Fruit fly (Drosophila melanogaster) whole organism, embryonic: Measurements from ENCODE around the gene Cand1.

Source experiments
- CG10147 ChIP-seq: fragments of 200-800 bp; sonication (Bioruptor generic); optimal IDR thresholded peaks from 2 replicates; lab custom pipeline; 2019; ENCODE audit warnings: missing biosample characterization, mild to moderate bottlenecking, missing genetic modification characterization, moderate library complexity
- CG10267 ChIP-seq: fragments of 200-800 bp; sonication (Bioruptor generic); optimal IDR thresholded peaks from 2 replicates; lab custom pipeline; 2018; ENCODE audit warnings: missing biosample characterization, mild to moderate bottlenecking, missing genetic modification characterization, moderate library complexity
- CG10431 ChIP-seq: fragments of 200-800 bp; sonication (Bioruptor generic); optimal IDR thresholded peaks from 3 replicates; lab custom pipeline; 2018; ENCODE audit warnings: missing biosample characterization, mild to moderate bottlenecking, missing genetic modification characterization
- CG14014 ChIP-seq: fragments of 200-800 bp; sonication (Bioruptor generic); IDR thresholded peaks from 2 replicates; pipeline ENCODE4 v1.3.6; 2022; ENCODE audit warnings: missing biosample characterization, missing genetic modification characterization
- CG15696 ChIP-seq: fragments of 200-800 bp; sonication (Bioruptor generic); optimal IDR thresholded peaks from 2 replicates; lab custom pipeline; 2019; ENCODE audit warnings: missing biosample characterization, mild to moderate bottlenecking, missing genetic modification characterization, moderate library complexity
- CG30020 ChIP-seq: fragments of 200-800 bp; optimal IDR thresholded peaks from 2 replicates; lab custom pipeline; 2019; ENCODE audit warnings: missing biosample characterization, mild to moderate bottlenecking, missing genetic modification characterization, moderate library complexity
- CG34376 ChIP-seq: fragments of 200-800 bp; sonication (Bioruptor generic); optimal IDR thresholded peaks from 2 replicates; lab custom pipeline; 2018; ENCODE audit warnings: missing biosample characterization, mild to moderate bottlenecking, missing genetic modification characterization
- CG3995 ChIP-seq: fragments of 200-800 bp; sonication (Bioruptor generic); optimal IDR thresholded peaks from 3 replicates; lab custom pipeline; 2016; ENCODE audit warnings: missing biosample characterization, missing genetic modification characterization
- CG5953 ChIP-seq: fragments of 200-800 bp; sonication (Bioruptor generic); IDR thresholded peaks from 2 replicates; pipeline ENCODE4 v1.3.6; 2022; ENCODE audit warnings: missing biosample characterization, missing genetic modification characterization
- CG6683 ChIP-seq: fragments of 200-800 bp; sonication (Bioruptor generic); optimal IDR thresholded peaks from 2 replicates; lab custom pipeline; 2017; ENCODE audit warnings: missing biosample characterization, mild to moderate bottlenecking, missing genetic modification characterization, missing genetic modification reagents
- CG8359 ChIP-seq: fragments of 200-800 bp; sonication (Bioruptor generic); optimal IDR thresholded peaks from 2 replicates; lab custom pipeline; 2017; ENCODE audit warnings: missing biosample characterization, mild to moderate bottlenecking, missing genetic modification characterization, borderline replicate concordance
- CG8388 ChIP-seq: fragments of 200-800 bp; sonication (Bioruptor generic); optimal IDR thresholded peaks from 2 replicates; lab custom pipeline; 2019; ENCODE audit warnings: missing biosample characterization, mild to moderate bottlenecking, missing genetic modification characterization, moderate library complexity
- CG8765 ChIP-seq: fragments of 200-800 bp; sonication (Bioruptor generic); IDR thresholded peaks from 2 replicates; pipeline ENCODE4 v1.3.6; 2022; ENCODE audit warnings: missing biosample characterization, missing genetic modification characterization
- Dp ChIP-seq: fragments of 200-800 bp; sonication (Bioruptor generic); optimal IDR thresholded peaks from 2 replicates; lab custom pipeline; 2018; ENCODE audit warnings: missing biosample characterization, mild to moderate bottlenecking, missing genetic modification characterization, moderate library complexity
- Fer2 ChIP-seq: fragments of 200-800 bp; sonication (Bioruptor generic); optimal IDR thresholded peaks from 2 replicates; lab custom pipeline; 2018; ENCODE audit warnings: missing biosample characterization, mild to moderate bottlenecking, missing genetic modification characterization, moderate library complexity
- GATAe ChIP-seq: fragments of 200-800 bp; sonication (Bioruptor generic); conservative IDR thresholded peaks from 2 replicates; pipeline ENCODE4 v1.3.6; 2022; ENCODE audit warnings: missing biosample characterization, missing genetic modification characterization
- Hmx ChIP-seq: fragments of 200-800 bp; sonication (Bioruptor generic); optimal IDR thresholded peaks from 2 replicates; lab custom pipeline; 2016; ENCODE audit warnings: missing biosample characterization, missing genetic modification characterization
- Hr3 ChIP-seq: fragments of 200-800 bp; sonication (Bioruptor generic); optimal IDR thresholded peaks from 3 replicates; lab custom pipeline; 2016; ENCODE audit warnings: missing biosample characterization, missing genetic modification characterization
- Jarid2 ChIP-seq: fragments of 200-800 bp; sonication (Bioruptor generic); optimal IDR thresholded peaks from 3 replicates; lab custom pipeline; 2017; ENCODE audit warnings: mild to moderate bottlenecking, missing biosample characterization, missing genetic modification reagents, missing genetic modification characterization
- Nf-YB ChIP-seq: fragments of 200-800 bp; sonication (Bioruptor generic); optimal IDR thresholded peaks from 3 replicates; lab custom pipeline; 2019; ENCODE audit warnings: missing biosample characterization, mild to moderate bottlenecking, missing genetic modification characterization, moderate library complexity
- Optix ChIP-seq: fragments of 200-800 bp; sonication (Bioruptor generic); IDR thresholded peaks from 3 replicates; pipeline ENCODE4 v1.3.6; 2022; ENCODE audit warnings: missing biosample characterization, missing genetic modification characterization
- Ptx1 ChIP-seq: fragments of 200-800 bp; sonication (Bioruptor generic); IDR thresholded peaks from 2 replicates; pipeline ENCODE4 v1.3.6; 2022; ENCODE audit warnings: missing biosample characterization, missing genetic modification characterization
- Side ChIP-seq: fragments of 200-800 bp; sonication (Bioruptor generic); optimal IDR thresholded peaks from 2 replicates; lab custom pipeline; 2016; ENCODE audit warnings: missing biosample characterization, missing genetic modification characterization
- Six4 ChIP-seq: fragments of 200-800 bp; sonication (Bioruptor generic); optimal IDR thresholded peaks from 2 replicates; lab custom pipeline; 2016; ENCODE audit warnings: missing biosample characterization, missing genetic modification characterization
- Vsx1 ChIP-seq: fragments of 200-800 bp; sonication (Bioruptor generic); optimal IDR thresholded peaks from 2 replicates; lab custom pipeline; 2017; ENCODE audit warnings: missing biosample characterization, mild to moderate bottlenecking, missing genetic modification characterization, missing genetic modification reagents
- YL-1 ChIP-seq: fragments of 200-800 bp; sonication (Bioruptor generic); optimal IDR thresholded peaks from 3 replicates; lab custom pipeline; 2017; ENCODE audit warnings: missing biosample characterization, mild to moderate bottlenecking, missing genetic modification characterization
- aop ChIP-seq: fragments of 200-800 bp; sonication (Bioruptor generic); IDR thresholded peaks from 2 replicates; pipeline ENCODE4 v1.3.6; 2022; ENCODE audit warnings: missing biosample characterization, missing genetic modification characterization
- ase ChIP-seq: fragments of 200-800 bp; sonication (Bioruptor generic); IDR thresholded peaks from 3 replicates; pipeline ENCODE4 v1.3.6; 2022; ENCODE audit warnings: missing biosample characterization, missing genetic modification characterization
- chm ChIP-seq: fragments of 200-800 bp; sonication (Bioruptor generic); IDR thresholded peaks from 2 replicates; pipeline ENCODE4 v1.3.6; 2022; ENCODE audit warnings: missing biosample characterization, missing genetic modification characterization
- ems ChIP-seq: fragments of 200-800 bp; sonication (Bioruptor generic); optimal IDR thresholded peaks from 3 replicates; lab custom pipeline; 2016; ENCODE audit warnings: missing biosample characterization, missing genetic modification characterization
- fd64A ChIP-seq: fragments of 200-800 bp; sonication (Bioruptor generic); optimal IDR thresholded peaks from 3 replicates; lab custom pipeline; 2018; ENCODE audit warnings: missing biosample characterization, mild to moderate bottlenecking, missing genetic modification characterization
- gem ChIP-seq: fragments of 200-800 bp; sonication (Bioruptor generic); optimal IDR thresholded peaks from 2 replicates; lab custom pipeline; 2019; ENCODE audit warnings: missing biosample characterization, mild to moderate bottlenecking, missing genetic modification characterization, moderate library complexity
- gt ChIP-seq: fragments of 200-800 bp; sonication (Bioruptor generic); IDR thresholded peaks from 2 replicates; pipeline ENCODE4 v1.3.6; 2022; ENCODE audit warnings: missing biosample characterization, missing genetic modification characterization
- kah ChIP-seq: fragments of 200-800 bp; sonication (Bioruptor generic); optimal IDR thresholded peaks from 2 replicates; lab custom pipeline; 2018; ENCODE audit warnings: missing biosample characterization, mild to moderate bottlenecking, missing genetic modification characterization
- knrl ChIP-seq: fragments of 200-800 bp; sonication (Bioruptor generic); IDR thresholded peaks from 3 replicates; pipeline ENCODE4 v1.3.6; 2022; ENCODE audit warnings: missing biosample characterization, missing genetic modification characterization; ENCODE audit not compliant: partially characterized antibody
- mam ChIP-seq: fragments of 200-800 bp; sonication (Bioruptor generic); optimal IDR thresholded peaks from 3 replicates; lab custom pipeline; 2016; ENCODE audit warnings: missing biosample characterization, missing genetic modification characterization
- nmo ChIP-seq: fragments of 200-800 bp; sonication (Bioruptor generic); optimal IDR thresholded peaks from 2 replicates; lab custom pipeline; 2018; ENCODE audit warnings: missing biosample characterization, mild to moderate bottlenecking, missing genetic modification characterization, moderate library complexity
- pita ChIP-seq: fragments of 200-800 bp; sonication (Bioruptor generic); optimal IDR thresholded peaks from 2 replicates; lab custom pipeline; 2017; ENCODE audit warnings: missing biosample characterization, mild to moderate bottlenecking, missing genetic modification characterization
- prd ChIP-seq, 3 experiments: fragments of >200 bp in 2 of 3; fragments of 200-800 bp in 1 of 3; sonication (Bioruptor generic) in 1 of 3; optimal IDR thresholded peaks in 2 of 3; IDR thresholded peaks in 1 of 3; 2 replicates in 2 of 3; 3 replicates in 1 of 3; pipeline versions ENCODE4 v1.3.6 to Lab custom; 2017 to 2022; ENCODE audit warnings: missing biosample characterization in 1 of 3, missing genetic modification characterization in 1 of 3
- pros ChIP-seq: fragments of 200-800 bp; sonication (Bioruptor generic); optimal IDR thresholded peaks from 3 replicates; lab custom pipeline; 2019; ENCODE audit warnings: missing biosample characterization, mild to moderate bottlenecking, missing genetic modification characterization, moderate library complexity
- repo ChIP-seq: fragments of 200-800 bp; sonication (Bioruptor generic); optimal IDR thresholded peaks from 2 replicates; lab custom pipeline; 2016; ENCODE audit warnings: missing biosample characterization, missing genetic modification characterization
- sim ChIP-seq: fragments of 200-800 bp; sonication (Bioruptor generic); IDR thresholded peaks from 2 replicates; pipeline ENCODE4 v1.3.6; 2022; ENCODE audit warnings: missing biosample characterization, missing genetic modification characterization
- sima ChIP-seq: fragments of 200-800 bp; sonication (Bioruptor generic); optimal IDR thresholded peaks from 2 replicates; lab custom pipeline; 2016; ENCODE audit warnings: missing biosample characterization, missing genetic modification characterization
- slou ChIP-seq: fragments of 200-800 bp; sonication (Bioruptor generic); optimal IDR thresholded peaks from 3 replicates; lab custom pipeline; 2016; ENCODE audit warnings: missing biosample characterization, missing genetic modification characterization
- tna ChIP-seq: fragments of 200-800 bp; sonication (Bioruptor generic); IDR thresholded peaks from 2 replicates; pipeline ENCODE4 v1.3.6; 2022; ENCODE audit warnings: missing biosample characterization, missing genetic modification characterization; ENCODE audit not compliant: partially characterized antibody
- twi ChIP-seq: fragments of 200-800 bp; optimal IDR thresholded peaks from 2 replicates; lab custom pipeline; 2019; ENCODE audit warnings: missing biosample characterization, mild to moderate bottlenecking, missing genetic modification characterization, moderate library complexity
- tx ChIP-seq: fragments of 200-800 bp; sonication (Bioruptor generic); optimal IDR thresholded peaks from 2 replicates; lab custom pipeline; 2016; ENCODE audit warnings: missing biosample characterization, missing genetic modification characterization
- wek ChIP-seq: fragments of 200-800 bp; sonication (Bioruptor generic); optimal IDR thresholded peaks from 3 replicates; lab custom pipeline; 2018; ENCODE audit warnings: missing biosample characterization, mild to moderate bottlenecking, missing genetic modification characterization, moderate library complexity
- wor ChIP-seq: fragments of 200-800 bp; sonication (Bioruptor generic); IDR thresholded peaks from 2 replicates; pipeline ENCODE4 v1.3.6; 2022; ENCODE audit warnings: missing biosample characterization, missing genetic modification characterization

Gene Cand1

dm6 chr2L:10408122-10408576 lies 45.6 kb upstream of the Cand1 start, which contains the start of the genes Ip259 and RpS27A (continued):
- TF ChIP-seq Six4 (GFP tag; lab: Kevin White, UChicago) (peak; percentile 7), chm (GFP tag; lab: Robert Waterston, UW) (peak; percentile 86; the same call in 1 of the 2 replicates), kah (GFP tag; lab: Kevin White, UChicago) (peak; percentile 59), ems (peak; percentile 21), CG30020 (tag; lab: Kevin White, UChicago) (peak; percentile 99), CG8388 (peak; percentile 53), tna (no peak; the same call in 1 of the 2 replicates), knrl (no peak; the same call in 2 of the 3 replicates), pita (no peak), sima (GFP tag; lab: Kevin White, UChicago) (peak; percentile 43), mam (GFP tag; lab: Kevin White, UChicago) (peak; percentile 71), nmo (GFP tag; lab: Kevin White, UChicago) (peak; percentile 81), Jarid2 (GFP tag; lab: Kevin White, UChicago) (no peak), twi (tag; lab: Kevin White, UChicago) (peak; percentile 46), Hr3 (GFP tag; lab: Kevin White, UChicago) (peak; percentile 33), slou (GFP tag; lab: Kevin White, UChicago) (peak; percentile 77), CG3995 (peak; percentile 60), CG10267 (tag; lab: Kevin White, UChicago) (peak; percentile 60), Fer2 (peak; percentile 62), Side (GFP tag; lab: Kevin White, UChicago) (peak; percentile 75), CG10431 (GFP tag; lab: Kevin White, UChicago) (peak; percentile 63), sim (peak; percentile 64; the same call in 1 of the 2 replicates), tx (GFP tag; lab: Kevin White, UChicago) (no peak), wor (GFP tag; lab: Robert Waterston, UW) (no peak), Nf-YB (peak; percentile 58), repo (peak; percentile 39), Hmx (GFP tag; lab: Kevin White, UChicago) (peak; percentile 6), fd64A (peak; percentile 66), Dp (GFP tag; lab: Kevin White, UChicago) (no peak), Ptx1 (GFP tag; lab: Robert Waterston, UW) (peak; percentile 71; the same call in 1 of the 2 replicates), ase (peak; percentile 65; the same call in 2 of the 3 replicates), CG6683 (peak; percentile 51), pros (GFP tag; lab: Kevin White, UChicago) (no peak), CG34376 (GFP tag; lab: Kevin White, UChicago) (peak; percentile 90), Optix (GFP tag; lab: Robert Waterston, UW) (peak; percentile 77; the same call in 2 of the 3 replicates), CG5953 (GFP tag; lab: Robert Waterston, UW) (peak; percentile 65; the same call in 1 of the 2 replicates), gt (no peak), Vsx1 (GFP tag; lab: Kevin White, UChicago) (peak; percentile 61), GATAe (no peak), CG8765 (GFP tag; lab: Robert Waterston, UW) (0 out of 2 replicates have a peak, but pooled peaks have one; percentile 48), CG14014 (peak; percentile 65; the same call in 1 of the 2 replicates), wek (GFP tag; lab: Kevin White, UChicago) (peak; percentile 84), CG15696 (tag; lab: Kevin White, UChicago) (peak; percentile 42), CG8359 (GFP tag; lab: Kevin White, UChicago) (peak; percentile 60), CG10147 (GFP tag; lab: Kevin White, UChicago) (peak; percentile 66), aop (no peak), gem (tag; lab: Kevin White, UChicago) (no peak), YL-1 (GFP tag; lab: Kevin White, UChicago) (peak; percentile 93), prd (optimal IDR thresholded peaks at IDR 0.05; lab: Kevin White, UChicago) (no peak), prd (GFP tag; IDR thresholded peaks at IDR 0.05; lab: Robert Waterston, UW) (peak; percentile 62; the same call in 2 of the 3 replicates)
